Fruit fly (Drosophila melanogaster): ENCODE measurements around the gene CG31468.

DNA sequence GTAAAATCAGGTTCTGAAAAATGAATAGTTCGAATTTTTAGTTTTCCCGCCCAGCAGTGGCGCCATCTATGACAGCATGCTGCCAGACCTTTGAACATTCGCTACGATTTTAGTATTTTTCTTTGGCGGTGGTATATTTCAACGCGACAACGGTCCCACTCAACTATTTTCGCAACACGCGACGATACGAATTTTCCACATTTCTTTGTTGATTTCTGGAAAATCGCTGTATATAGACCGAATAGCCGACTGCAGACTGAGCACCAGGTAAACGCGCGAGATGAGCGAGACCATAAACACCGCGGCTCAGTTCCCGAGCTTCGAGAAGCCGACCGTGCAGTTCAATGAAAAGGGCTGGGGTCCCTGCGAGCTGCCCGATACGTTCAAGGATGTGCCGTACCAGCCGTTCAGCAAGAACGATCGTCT, 20.2 kb downstream of the CG31468 start, which contains the start of gene eIF3d1:
- TF ChIP-seq Sin3A (optimal IDR thresholded peaks at IDR 0.05) (no peak), h (optimal IDR thresholded peaks at IDR 0.05) (no peak)

Measured in Kc167 (cell line).